Fruit fly (Drosophila melanogaster) whole organism, prepupa: ENCODE data around the gene CG7381.

Experiments used
- Blimp-1 ChIP-seq: fragments of 200-800 bp; sonication (Bioruptor generic); optimal IDR thresholded peaks from 3 replicates; lab custom pipeline; 2017; ENCODE audit warnings: missing biosample characterization, missing genetic modification characterization, mild to moderate bottlenecking, moderate library complexity, missing genetic modification reagents
- CG10631 ChIP-seq: fragments of 200-800 bp; sonication (Bioruptor generic); optimal IDR thresholded peaks from 2 replicates; lab custom pipeline; 2016; ENCODE audit warnings: missing biosample characterization, missing genetic modification characterization
- CG10669 ChIP-seq: fragments of 200-800 bp; sonication (Bioruptor generic); optimal IDR thresholded peaks from 3 replicates; lab custom pipeline; 2018; ENCODE audit warnings: missing biosample characterization, mild to moderate bottlenecking, missing genetic modification characterization, moderate library complexity
- CG11294 ChIP-seq: fragments of 200-800 bp; sonication (Bioruptor generic); IDR thresholded peaks from 2 replicates; pipeline ENCODE4 v1.3.6; 2022; ENCODE audit warnings: missing biosample characterization, missing genetic modification characterization
- CG11762 ChIP-seq: fragments of 200-800 bp; sonication (Bioruptor generic); optimal IDR thresholded peaks from 3 replicates; lab custom pipeline; 2016; ENCODE audit warnings: missing biosample characterization, missing genetic modification characterization; ENCODE audit not compliant: insufficient read depth
- CG11902 ChIP-seq: fragments of 200-800 bp; sonication (Bioruptor generic); optimal IDR thresholded peaks from 3 replicates; lab custom pipeline; 2016; ENCODE audit warnings: missing biosample characterization, missing genetic modification characterization
- CG16779 ChIP-seq: fragments of 200-800 bp; sonication (Bioruptor generic); optimal IDR thresholded peaks from 3 replicates; lab custom pipeline; 2017; ENCODE audit warnings: missing biosample characterization, mild to moderate bottlenecking, missing genetic modification characterization
- CG32006 ChIP-seq: fragments of 200-800 bp; sonication (Bioruptor generic); optimal IDR thresholded peaks from 3 replicates; lab custom pipeline; 2017; ENCODE audit warnings: missing biosample characterization, mild to moderate bottlenecking, missing genetic modification characterization
- CG34406 ChIP-seq: fragments of 200-800 bp; sonication (Bioruptor generic); optimal IDR thresholded peaks from 3 replicates; lab custom pipeline; 2016; ENCODE audit warnings: missing biosample characterization, missing genetic modification characterization
- CG3919 ChIP-seq: fragments of 200-800 bp; sonication (Bioruptor generic); optimal IDR thresholded peaks from 3 replicates; lab custom pipeline; 2016; ENCODE audit warnings: missing biosample characterization, missing genetic modification characterization
- CG4318 ChIP-seq: fragments of 200-800 bp; sonication (Bioruptor generic); optimal IDR thresholded peaks from 3 replicates; lab custom pipeline; 2017; ENCODE audit warnings: missing biosample characterization, mild to moderate bottlenecking, missing genetic modification characterization
- CG6163 ChIP-seq: fragments of 200-800 bp; sonication (Bioruptor generic); IDR thresholded peaks from 3 replicates; pipeline ENCODE4 v1.3.6; 2022; ENCODE audit warnings: missing biosample characterization, missing genetic modification characterization
- CG6792 ChIP-seq: fragments of 200-800 bp; sonication (Bioruptor generic); optimal IDR thresholded peaks from 3 replicates; lab custom pipeline; 2016; ENCODE audit warnings: missing biosample characterization, missing genetic modification characterization
- CG6808 ChIP-seq: fragments of 200-800 bp; sonication (Bioruptor generic); optimal IDR thresholded peaks from 3 replicates; lab custom pipeline; 2017; ENCODE audit warnings: missing biosample characterization, missing genetic modification characterization, mild to moderate bottlenecking, moderate library complexity, missing genetic modification reagents
- CG6854 ChIP-seq: fragments of 200-800 bp; sonication (Bioruptor generic); optimal IDR thresholded peaks from 2 replicates; lab custom pipeline; 2017; ENCODE audit warnings: missing biosample characterization, mild to moderate bottlenecking, missing genetic modification characterization
- CG7368 ChIP-seq: fragments of 200-800 bp; sonication (Bioruptor generic); optimal IDR thresholded peaks from 3 replicates; lab custom pipeline; 2016; ENCODE audit warnings: missing biosample characterization, missing genetic modification characterization
- CG8119 ChIP-seq: fragments of 200-800 bp; sonication (Bioruptor generic); IDR thresholded peaks from 3 replicates; pipeline ENCODE4 v1.3.6; 2022; ENCODE audit warnings: missing biosample characterization, missing genetic modification characterization
- CG8319 ChIP-seq: fragments of 200-800 bp; sonication (Bioruptor generic); optimal IDR thresholded peaks from 3 replicates; lab custom pipeline; 2016; ENCODE audit warnings: missing biosample characterization, missing genetic modification characterization
- CG9139 ChIP-seq: fragments of 200-800 bp; sonication (Bioruptor generic); optimal IDR thresholded peaks from 3 replicates; lab custom pipeline; 2017; ENCODE audit warnings: missing biosample characterization, mild to moderate bottlenecking, missing genetic modification characterization
- Eip75B ChIP-seq: fragments of 200-800 bp; sonication (Bioruptor generic); optimal IDR thresholded peaks from 3 replicates; lab custom pipeline; 2016; ENCODE audit warnings: missing biosample characterization, missing genetic modification characterization
- Eip78C ChIP-seq: fragments of 200-800 bp; sonication (Bioruptor generic); peaks from one replicate; lab custom pipeline; 2016; ENCODE audit warnings: missing biosample characterization, missing genetic modification characterization
- Eip93F ChIP-seq: fragments of 200-800 bp; sonication (Bioruptor generic); optimal IDR thresholded peaks from 2 replicates; lab custom pipeline; 2016; ENCODE audit warnings: missing biosample characterization, mild to moderate bottlenecking, missing genetic modification characterization
- Gug ChIP-seq: fragments of 200-800 bp; sonication (Bioruptor generic); IDR thresholded peaks from 2 replicates; pipeline ENCODE4 v1.3.6; 2022; ENCODE audit warnings: missing biosample characterization, missing genetic modification characterization
- Hr38 ChIP-seq: sonication (Bioruptor generic); optimal IDR thresholded peaks from 2 replicates; lab custom pipeline; 2016; ENCODE audit warnings: missing biosample characterization, missing genetic modification characterization
- Hr39 ChIP-seq: fragments of 200-800 bp; sonication (Bioruptor generic); optimal IDR thresholded peaks from 2 replicates; lab custom pipeline; 2016; ENCODE audit warnings: missing biosample characterization, missing genetic modification characterization
- Hr4 ChIP-seq: fragments of 200-800 bp; sonication (Bioruptor generic); optimal IDR thresholded peaks from 3 replicates; lab custom pipeline; 2016; ENCODE audit warnings: missing biosample characterization, missing genetic modification characterization
- Lpt ChIP-seq: fragments of 200-800 bp; sonication (Bioruptor generic); optimal IDR thresholded peaks from 3 replicates; lab custom pipeline; 2016; ENCODE audit warnings: missing biosample characterization, missing genetic modification characterization
- Met ChIP-seq: fragments of 200-800 bp; sonication (Bioruptor generic); optimal IDR thresholded peaks from 3 replicates; lab custom pipeline; 2016; ENCODE audit warnings: missing biosample characterization, missing genetic modification characterization
- OdsH ChIP-seq: fragments of 200-800 bp; sonication (Bioruptor generic); optimal IDR thresholded peaks from 3 replicates; lab custom pipeline; 2016; ENCODE audit warnings: missing biosample characterization, missing genetic modification characterization
- Sox102F ChIP-seq: fragments of 200-800 bp; sonication (Bioruptor generic); optimal IDR thresholded peaks from 2 replicates; lab custom pipeline; 2016; ENCODE audit warnings: missing biosample characterization, mild to moderate bottlenecking, missing genetic modification characterization
- Sox15 ChIP-seq: fragments of 200-800 bp; sonication (Bioruptor generic); optimal IDR thresholded peaks from 3 replicates; lab custom pipeline; 2016; ENCODE audit warnings: missing biosample characterization, missing genetic modification characterization
- achi ChIP-seq: fragments of 200-800 bp; sonication (Bioruptor generic); optimal IDR thresholded peaks from 3 replicates; lab custom pipeline; 2016; ENCODE audit warnings: missing biosample characterization, missing genetic modification characterization
- acj6 ChIP-seq: fragments of 200-800 bp; sonication (Bioruptor generic); optimal IDR thresholded peaks from 3 replicates; lab custom pipeline; 2016; ENCODE audit warnings: missing biosample characterization, missing genetic modification characterization
- dsx ChIP-seq: fragments of 200-800 bp; optimal IDR thresholded peaks from 3 replicates; lab custom pipeline; 2019; ENCODE audit warnings: missing biosample characterization, mild to moderate bottlenecking, missing genetic modification characterization, moderate library complexity; ENCODE audit not compliant: poor library complexity, severe bottlenecking
- eg ChIP-seq: fragments of 200-800 bp; sonication (Bioruptor generic); IDR thresholded peaks from 3 replicates; pipeline ENCODE4 v1.3.6; 2022; ENCODE audit warnings: missing biosample characterization, missing genetic modification characterization
- esn ChIP-seq: fragments of 200-800 bp; sonication (Bioruptor generic); optimal IDR thresholded peaks from 2 replicates; lab custom pipeline; 2016; ENCODE audit warnings: missing biosample characterization, mild to moderate bottlenecking, missing genetic modification characterization, moderate library complexity
- fd85E ChIP-seq: fragments of 200-800 bp; sonication (Bioruptor generic); optimal IDR thresholded peaks from 3 replicates; lab custom pipeline; 2016; ENCODE audit warnings: missing biosample characterization, missing genetic modification characterization
- fkh ChIP-seq: fragments of 200-800 bp; sonication (Bioruptor generic); optimal IDR thresholded peaks from 3 replicates; lab custom pipeline; 2017; ENCODE audit warnings: missing biosample characterization, mild to moderate bottlenecking, missing genetic modification characterization, moderate library complexity
- net ChIP-seq: fragments of 200-800 bp; sonication (Bioruptor generic); optimal IDR thresholded peaks from 3 replicates; lab custom pipeline; 2016; ENCODE audit warnings: missing biosample characterization, missing genetic modification characterization
- pdm3 ChIP-seq: fragments of 200-800 bp; sonication (Bioruptor generic); optimal IDR thresholded peaks from 3 replicates; lab custom pipeline; 2016; ENCODE audit warnings: missing biosample characterization, missing genetic modification characterization
- salr ChIP-seq, 2 experiments: fragments of 200-800 bp; sonication (Bioruptor generic); optimal IDR thresholded peaks; 3 replicates each; lab custom pipeline; 2016 to 2018; ENCODE audit warnings: missing biosample characterization in 2 of 2, missing genetic modification characterization in 2 of 2, mild to moderate bottlenecking in 1 of 2
- spab ChIP-seq: fragments of 200-800 bp; sonication (Bioruptor generic); optimal IDR thresholded peaks from 2 replicates; lab custom pipeline; 2017; ENCODE audit warnings: missing biosample characterization, mild to moderate bottlenecking, missing genetic modification characterization, missing genetic modification reagents
- ss ChIP-seq, 2 experiments: fragments of 200-800 bp; sonication (Bioruptor generic); optimal IDR thresholded peaks; 2 replicates in 1 of 2; 3 replicates in 1 of 2; lab custom pipeline; 2017 to 2018; ENCODE audit warnings: mild to moderate bottlenecking in 2 of 2, missing biosample characterization in 2 of 2, missing genetic modification characterization in 2 of 2, moderate library complexity in 1 of 2
- svp ChIP-seq: fragments of 200-800 bp; sonication (Bioruptor generic); peaks from one replicate; lab custom pipeline; 2016; ENCODE audit warnings: missing biosample characterization, missing genetic modification characterization
- topi ChIP-seq: fragments of 200-800 bp; sonication (Bioruptor generic); optimal IDR thresholded peaks from 3 replicates; lab custom pipeline; 2016; ENCODE audit warnings: missing biosample characterization, missing genetic modification characterization
- vri ChIP-seq: fragments of 200-800 bp; sonication (Bioruptor generic); optimal IDR thresholded peaks from 3 replicates; lab custom pipeline; 2016; ENCODE audit warnings: missing biosample characterization, mild to moderate bottlenecking, missing genetic modification characterization

CG7381 gene

dm6 chr3R:13014168-13014881 lies 37.1 kb upstream of the CG7381 start (continued):
- peak; percentile 55 for TF ChIP-seq CG32006 (GFP tag; lab: Kevin White, UChicago)

- TF ChIP-seq spab (GFP tag; lab: Kevin White, UChicago), result no peak
- peak; percentile 59 for TF ChIP-seq CG6163 (GFP tag; lab: Robert Waterston, UW)
Observed at dm6 chr3R:13012990-13013389, 35.7 kb upstream of the CG7381 start.

- TF ChIP-seq salr (GFP tag; optimal IDR thresholded peaks at IDR 0.05; lab: Kevin White, UChicago), result peak; percentile 50 to 55
- TF ChIP-seq Hr39 (GFP tag; lab: Kevin White, UChicago), result peak; percentile 75
- TF ChIP-seq esn (GFP tag; lab: Kevin White, UChicago), result peak; percentile 81
- peak; percentile 73 for TF ChIP-seq Sox15
- TF ChIP-seq CG6792 (GFP tag; lab: Kevin White, UChicago), result peak; percentile 77
- peak; percentile 92 for TF ChIP-seq Eip78C (GFP tag; lab: Kevin White, UChicago)
- peak; percentile 56 for TF ChIP-seq CG34406 (GFP tag; lab: Kevin White, UChicago)
- TF ChIP-seq CG8119 (GFP tag; lab: Robert Waterston, UW), result peak; percentile 73; the same call in 2 of the 3 replicates
- TF ChIP-seq acj6 (GFP tag; lab: Kevin White, UChicago), result peak; percentile 73
- peak; percentile 76 for TF ChIP-seq Lpt (GFP tag; lab: Kevin White, UChicago)
- peak; percentile 59 for TF ChIP-seq fkh (GFP tag; lab: Kevin White, UChicago)
- TF ChIP-seq Sox102F (GFP tag; lab: Kevin White, UChicago), result peak; percentile 71
- TF ChIP-seq CG10631 (GFP tag; lab: Kevin White, UChicago), result peak; percentile 72
- TF ChIP-seq Eip93F (GFP tag; lab: Kevin White, UChicago), result no peak
- TF ChIP-seq svp, result peak; percentile 87
- peak; percentile 69 for TF ChIP-seq CG6808 (GFP tag; lab: Kevin White, UChicago)
- peak; percentile 48 for TF ChIP-seq dsx (GFP tag; lab: Kevin White, UChicago)
- TF ChIP-seq ss (GFP tag; optimal IDR thresholded peaks at IDR 0.05; lab: Kevin White, UChicago), result peak; percentile 71 to 75
- TF ChIP-seq CG7368 (GFP tag; lab: Kevin White, UChicago), result peak; percentile 74
- TF ChIP-seq CG11294 (GFP tag; lab: Robert Waterston, UW), result peak; percentile 51
- peak; percentile 72 for TF ChIP-seq CG3919
- TF ChIP-seq fd85E (GFP tag; lab: Kevin White, UChicago), result no peak
- peak; percentile 26 for TF ChIP-seq CG6854
- peak; percentile 80 for TF ChIP-seq net
- peak; percentile 71 for TF ChIP-seq Met (GFP tag; lab: Kevin White, UChicago)
- TF ChIP-seq CG10669 (GFP tag; lab: Kevin White, UChicago), result peak; percentile 67
- TF ChIP-seq pdm3 (GFP tag; lab: Kevin White, UChicago), result peak; percentile 78
- peak; percentile 58 for TF ChIP-seq Eip75B (GFP tag; lab: Kevin White, UChicago)
- TF ChIP-seq Blimp-1 (GFP tag; lab: Kevin White, UChicago), result peak; percentile 57
- peak; percentile 33 for TF ChIP-seq CG11762
- TF ChIP-seq CG8319 (GFP tag; lab: Kevin White, UChicago), result peak; percentile 63
- no peak for TF ChIP-seq Hr38
- peak; percentile 47 for TF ChIP-seq spab (GFP tag; lab: Kevin White, UChicago)
- peak; percentile 64 for TF ChIP-seq CG9139 (GFP tag; lab: Kevin White, UChicago)
- TF ChIP-seq eg, result peak; percentile 89
- peak; percentile 53 for TF ChIP-seq CG16779 (tag; lab: Kevin White, UChicago)
- TF ChIP-seq Hr4 (GFP tag; lab: Kevin White, UChicago), result peak; percentile 74
- peak; percentile 80 for TF ChIP-seq Gug (GFP tag; lab: Robert Waterston, UW)
- peak; percentile 86 for TF ChIP-seq vri (GFP tag; lab: Kevin White, UChicago)
- peak; percentile 88 for TF ChIP-seq CG6163 (GFP tag; lab: Robert Waterston, UW)
- TF ChIP-seq achi (GFP tag; lab: Kevin White, UChicago), result peak; percentile 62
- peak; percentile 66 for TF ChIP-seq topi
- no peak for TF ChIP-seq CG4318
- TF ChIP-seq OdsH (GFP tag; lab: Kevin White, UChicago), result peak; percentile 77
- TF ChIP-seq CG11902 (GFP tag; lab: Kevin White, UChicago), result peak; percentile 65
Observed at dm6 chr3R:13012351-13012750, 35.1 kb upstream of the CG7381 start.
